Fruit fly (Drosophila melanogaster) whole organism, embryonic: ENCODE data around the gene PlexA.

Experiments used
- Abd-B ChIP-seq: fragments of 200-800 bp; sonication (Bioruptor generic); optimal IDR thresholded peaks from 2 replicates; lab custom pipeline; 2018; ENCODE audit warnings: missing biosample characterization, mild to moderate bottlenecking, missing genetic modification characterization, moderate library complexity
- BtbVII ChIP-seq: fragments of 200-800 bp; sonication (Bioruptor generic); optimal IDR thresholded peaks from 3 replicates; lab custom pipeline; 2017; ENCODE audit warnings: missing biosample characterization, mild to moderate bottlenecking, missing genetic modification characterization
- CG11093 ChIP-seq: fragments of 200-800 bp; sonication (Bioruptor generic); IDR thresholded peaks from 3 replicates; pipeline ENCODE4 v1.3.6; 2022; ENCODE audit warnings: missing biosample characterization, missing genetic modification characterization
- CG12071 ChIP-seq: fragments of 200-800 bp; sonication (Bioruptor generic); optimal IDR thresholded peaks from 3 replicates; lab custom pipeline; 2018; ENCODE audit warnings: missing biosample characterization, mild to moderate bottlenecking, missing genetic modification characterization
- CG12391 ChIP-seq: fragments of 200-800 bp; sonication (Bioruptor generic); optimal IDR thresholded peaks from 3 replicates; lab custom pipeline; 2018; ENCODE audit warnings: missing biosample characterization, mild to moderate bottlenecking, missing genetic modification characterization, moderate library complexity
- CG12659 ChIP-seq: fragments of 200-800 bp; sonication (Bioruptor generic); optimal IDR thresholded peaks from 3 replicates; lab custom pipeline; 2017; ENCODE audit warnings: mild to moderate bottlenecking, missing biosample characterization, missing genetic modification reagents, missing genetic modification characterization
- CG12942 ChIP-seq: fragments of 200-800 bp; sonication (Bioruptor generic); optimal IDR thresholded peaks from 3 replicates; lab custom pipeline; 2016; ENCODE audit warnings: missing biosample characterization, missing genetic modification characterization
- CG14710 ChIP-seq: fragments of 200-800 bp; sonication (Bioruptor generic); optimal IDR thresholded peaks from 3 replicates; lab custom pipeline; 2019; ENCODE audit warnings: missing biosample characterization, mild to moderate bottlenecking, missing genetic modification characterization, moderate library complexity
- CG16779 ChIP-seq: fragments of 200-800 bp; sonication (Bioruptor generic); IDR thresholded peaks from 2 replicates; pipeline ENCODE4 v1.3.6; 2022; ENCODE audit warnings: missing biosample characterization, missing genetic modification characterization
- CG2199 ChIP-seq: fragments of 200-800 bp; sonication (Bioruptor generic); IDR thresholded peaks from 3 replicates; pipeline ENCODE4 v1.3.6; 2022; ENCODE audit warnings: missing biosample characterization, missing genetic modification characterization
- CG32767 ChIP-seq: fragments of 200-800 bp; sonication (Bioruptor generic); IDR thresholded peaks from 2 replicates; pipeline ENCODE4 v1.3.6; 2022; ENCODE audit warnings: missing biosample characterization, missing genetic modification characterization
- CG4424 ChIP-seq: fragments of 200-800 bp; sonication (Bioruptor generic); optimal IDR thresholded peaks from 3 replicates; lab custom pipeline; 2016; ENCODE audit warnings: missing biosample characterization, missing genetic modification characterization
- CG7357 ChIP-seq: fragments of 200-800 bp; sonication (Bioruptor generic); IDR thresholded peaks from 3 replicates; pipeline ENCODE4 v1.3.6; 2022; ENCODE audit warnings: missing biosample characterization, missing genetic modification characterization
- CG8281 ChIP-seq: fragments of 200-800 bp; sonication (Bioruptor generic); optimal IDR thresholded peaks from 2 replicates; lab custom pipeline; 2018; ENCODE audit warnings: missing biosample characterization, mild to moderate bottlenecking, missing genetic modification characterization, moderate library complexity
- CG8359 ChIP-seq: fragments of 200-800 bp; sonication (Bioruptor generic); optimal IDR thresholded peaks from 2 replicates; lab custom pipeline; 2017; ENCODE audit warnings: missing biosample characterization, mild to moderate bottlenecking, missing genetic modification characterization, borderline replicate concordance
- CG9437 ChIP-seq: fragments of 200-800 bp; sonication (Bioruptor generic); optimal IDR thresholded peaks from 2 replicates; lab custom pipeline; 2018; ENCODE audit warnings: missing biosample characterization, mild to moderate bottlenecking, missing genetic modification characterization
- Dll ChIP-seq: fragments of 200-800 bp; sonication (Bioruptor generic); IDR thresholded peaks from 4 replicates; pipeline ENCODE4 v1.3.6; 2022; ENCODE audit warnings: missing biosample characterization, missing genetic modification characterization; ENCODE audit not compliant: partially characterized antibody
- Doc3 ChIP-seq: fragments of 200-800 bp; sonication (Bioruptor generic); IDR thresholded peaks from 3 replicates; pipeline ENCODE4 v1.3.6; 2022; ENCODE audit warnings: missing biosample characterization, missing genetic modification characterization; ENCODE audit not compliant: partially characterized antibody
- HLHmδ ChIP-seq: fragments of 200-800 bp; sonication (Bioruptor generic); optimal IDR thresholded peaks from 2 replicates; lab custom pipeline; 2018; ENCODE audit warnings: missing biosample characterization, mild to moderate bottlenecking, missing genetic modification characterization, moderate library complexity
- MESR4 ChIP-seq: fragments of 200-800 bp; sonication (Bioruptor generic); optimal IDR thresholded peaks from 2 replicates; lab custom pipeline; 2018; ENCODE audit warnings: missing biosample characterization, mild to moderate bottlenecking, missing genetic modification characterization, moderate library complexity
- Mad ChIP-seq: fragments of 200-800 bp; sonication (Bioruptor generic); optimal IDR thresholded peaks from 2 replicates; lab custom pipeline; 2016; ENCODE audit warnings: missing biosample characterization, missing genetic modification characterization
- Med ChIP-seq: fragments of 200-800 bp; sonication (Bioruptor generic); peaks from one replicate; lab custom pipeline; 2016; ENCODE audit warnings: missing biosample characterization, missing genetic modification characterization, mild to moderate bottlenecking, inconsistent platforms, moderate library complexity
- Meics ChIP-seq: fragments of 200-800 bp; sonication (Bioruptor generic); optimal IDR thresholded peaks from 2 replicates; lab custom pipeline; 2017; ENCODE audit warnings: missing biosample characterization, mild to moderate bottlenecking, missing genetic modification characterization
- Sox102F ChIP-seq: fragments of 200-800 bp; sonication (Bioruptor generic); optimal IDR thresholded peaks from 2 replicates; lab custom pipeline; 2018; ENCODE audit warnings: missing biosample characterization, mild to moderate bottlenecking, missing genetic modification characterization, moderate library complexity
- Stat92E ChIP-seq, 3 experiments: fragments of >200 bp in 2 of 3; fragments of 200-800 bp in 1 of 3; sonication (Bioruptor generic) in 1 of 3; optimal IDR thresholded peaks; 2 replicates each; lab custom pipeline; 2017 to 2019; ENCODE audit warnings: missing biosample characterization in 3 of 3, missing genetic modification characterization in 3 of 3, mild to moderate bottlenecking in 1 of 3, moderate library complexity in 1 of 3
- Trl ChIP-seq, 3 experiments: fragments of >200 bp in 2 of 3; fragments of 200-800 bp in 1 of 3; sonication (Bioruptor generic) in 1 of 3; optimal IDR thresholded peaks; 2 replicates in 1 of 3; 3 replicates in 2 of 3; lab custom pipeline; 2016 to 2017; ENCODE audit warnings: missing biosample characterization in 1 of 3, missing genetic modification characterization in 1 of 3
- Xbp1 ChIP-seq: fragments of 200-800 bp; sonication (Bioruptor generic); optimal IDR thresholded peaks from 3 replicates; lab custom pipeline; 2016; ENCODE audit warnings: missing biosample characterization, mild to moderate bottlenecking, missing genetic modification characterization
- Xrp1 ChIP-seq: fragments of 200-800 bp; sonication (Bioruptor generic); IDR thresholded peaks from 2 replicates; pipeline ENCODE4 v1.3.6; 2022; ENCODE audit warnings: missing biosample characterization, missing genetic modification characterization
- bab2 ChIP-seq: fragments of 200-800 bp; sonication (Bioruptor generic); optimal IDR thresholded peaks from 2 replicates; lab custom pipeline; 2016; ENCODE audit warnings: missing biosample characterization, missing genetic modification characterization
- cg ChIP-seq: fragments of 200-800 bp; sonication (Bioruptor generic); optimal IDR thresholded peaks from 3 replicates; lab custom pipeline; 2019; ENCODE audit warnings: missing biosample characterization, mild to moderate bottlenecking, missing genetic modification characterization, moderate library complexity
- chm ChIP-seq: fragments of 200-800 bp; sonication (Bioruptor generic); IDR thresholded peaks from 2 replicates; pipeline ENCODE4 v1.3.6; 2022; ENCODE audit warnings: missing biosample characterization, missing genetic modification characterization
- croc ChIP-seq: fragments of 200-800 bp; sonication (Bioruptor generic); conservative IDR thresholded peaks from 3 replicates; pipeline ENCODE4 v1.3.6; 2022; ENCODE audit warnings: missing biosample characterization, missing genetic modification characterization
- ems ChIP-seq: fragments of 200-800 bp; sonication (Bioruptor generic); optimal IDR thresholded peaks from 3 replicates; lab custom pipeline; 2016; ENCODE audit warnings: missing biosample characterization, missing genetic modification characterization
- esg ChIP-seq: fragments of 200-800 bp; sonication (Bioruptor generic); conservative IDR thresholded peaks from 2 replicates; pipeline ENCODE4 v1.3.6; 2022; ENCODE audit warnings: missing biosample characterization, missing genetic modification characterization
- eve ChIP-seq, 2 experiments: fragments of >200 bp; optimal IDR thresholded peaks; 2 replicates each; lab custom pipeline; 2017; ENCODE audit warnings: missing biosample characterization in 2 of 2, missing genetic modification characterization in 2 of 2
- gfzf ChIP-seq: fragments of 200-800 bp; sonication (Bioruptor generic); optimal IDR thresholded peaks from 2 replicates; lab custom pipeline; 2016; ENCODE audit warnings: missing biosample characterization, mild to moderate bottlenecking, missing genetic modification characterization, moderate library complexity
- ham ChIP-seq: fragments of 200-800 bp; sonication (Bioruptor generic); IDR thresholded peaks from 2 replicates; pipeline ENCODE4 v1.3.6; 2022; ENCODE audit warnings: missing biosample characterization, missing genetic modification characterization
- ken ChIP-seq: fragments of 200-800 bp; sonication (Bioruptor generic); IDR thresholded peaks from 3 replicates; pipeline ENCODE4 v1.3.6; 2022; ENCODE audit warnings: missing biosample characterization, missing genetic modification characterization
- nmo ChIP-seq: fragments of 200-800 bp; sonication (Bioruptor generic); optimal IDR thresholded peaks from 2 replicates; lab custom pipeline; 2018; ENCODE audit warnings: missing biosample characterization, mild to moderate bottlenecking, missing genetic modification characterization, moderate library complexity
- otp ChIP-seq: fragments of 200-800 bp; sonication (Bioruptor generic); IDR thresholded peaks from 3 replicates; pipeline ENCODE4, ENCODE4 v1.3.6; 2022; ENCODE audit warnings: missing biosample characterization, missing genetic modification characterization
- sens ChIP-seq: fragments of 200-800 bp; sonication (Bioruptor generic); peaks from one replicate; lab custom pipeline; 2016; ENCODE audit warnings: missing biosample characterization, missing genetic modification characterization
- seq ChIP-seq: fragments of 200-800 bp; sonication (Bioruptor generic); IDR thresholded peaks from 2 replicates; pipeline ENCODE4 v1.3.6; 2022; ENCODE audit warnings: missing biosample characterization, missing genetic modification characterization
- slbo ChIP-seq: fragments of 200-800 bp; sonication (Bioruptor generic); IDR thresholded peaks from 2 replicates; pipeline ENCODE4 v1.3.6; 2022; ENCODE audit warnings: missing biosample characterization, missing genetic modification characterization
- sug ChIP-seq: fragments of 200-800 bp; optimal IDR thresholded peaks from 2 replicates; lab custom pipeline; 2019; ENCODE audit warnings: missing biosample characterization, mild to moderate bottlenecking, missing genetic modification characterization, moderate library complexity
- tll ChIP-seq, 2 experiments: fragments of 200-800 bp in 1 of 2; fragments of >200 bp in 1 of 2; sonication (Bioruptor generic) in 1 of 2; optimal IDR thresholded peaks; 2 replicates each; lab custom pipeline; 2017 to 2019; ENCODE audit warnings: missing biosample characterization in 2 of 2, missing genetic modification characterization in 2 of 2, mild to moderate bottlenecking in 1 of 2, moderate library complexity in 1 of 2
- tna ChIP-seq: fragments of 200-800 bp; sonication (Bioruptor generic); IDR thresholded peaks from 2 replicates; pipeline ENCODE4 v1.3.6; 2022; ENCODE audit warnings: missing biosample characterization, missing genetic modification characterization; ENCODE audit not compliant: partially characterized antibody
- vfl ChIP-seq: fragments of 200-800 bp; sonication (Bioruptor generic); optimal IDR thresholded peaks from 2 replicates; lab custom pipeline; 2016; ENCODE audit warnings: missing biosample characterization, missing genetic modification characterization
- yki ChIP-seq: fragments of >200 bp; optimal IDR thresholded peaks from 3 replicates; lab custom pipeline; 2018

The PlexA gene

DNA sequence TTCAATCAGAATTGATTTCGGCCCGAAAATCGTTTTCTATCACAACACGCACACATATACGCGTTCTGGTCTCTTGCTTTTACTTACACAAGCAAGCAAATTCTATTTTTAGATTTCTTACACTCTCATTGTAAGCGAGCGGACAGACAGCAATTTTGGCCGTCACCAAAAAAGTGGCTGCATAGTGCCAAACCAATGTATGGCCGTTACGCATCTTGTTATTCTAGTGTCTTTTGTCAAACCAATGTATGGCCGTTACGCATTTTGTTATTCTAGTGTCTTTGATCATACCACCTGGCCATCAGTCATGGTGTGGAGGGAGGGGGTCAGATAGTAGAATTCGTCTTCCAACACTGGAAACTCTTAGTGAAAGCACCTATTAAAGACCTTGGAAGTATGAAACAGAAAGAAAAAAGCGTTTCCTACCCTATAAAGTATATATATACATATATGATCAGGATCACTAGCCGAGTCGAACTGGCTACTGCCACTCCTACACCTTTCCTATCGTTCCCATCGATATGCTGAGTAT, 65.8 kb downstream of the PlexA start (continued):
- TF ChIP-seq Dll (GFP tag; lab: Robert Waterston, UW) (no peak), CG12942 (GFP tag; lab: Kevin White, UChicago) (no peak), CG8359 (GFP tag; lab: Kevin White, UChicago) (no peak), seq (GFP tag; lab: Robert Waterston, UW) (no peak), CG11093 (GFP tag; lab: Robert Waterston, UW) (no peak), esg (GFP tag; lab: Robert Waterston, UW) (no peak), CG4424 (GFP tag; lab: Kevin White, UChicago) (no peak), Mad (GFP tag; lab: Kevin White, UChicago) (no peak), nmo (GFP tag; lab: Kevin White, UChicago) (no peak), gfzf (no peak), CG16779 (GFP tag; lab: Robert Waterston, UW) (no peak), CG7357 (no peak), chm (GFP tag; lab: Robert Waterston, UW) (no peak), Meics (GFP tag; lab: Kevin White, UChicago) (no peak), MESR4 (GFP tag; lab: Kevin White, UChicago) (peak; percentile 20), tna (GFP tag; lab: Robert Waterston, UW) (no peak), otp (GFP tag; lab: Robert Waterston, UW) (no peak), Doc3 (GFP tag; lab: Robert Waterston, UW) (no peak), ham (GFP tag; lab: Robert Waterston, UW) (no peak), CG14710 (tag; lab: Kevin White, UChicago) (no peak), ken (GFP tag; lab: Robert Waterston, UW) (no peak), CG12071 (GFP tag; lab: Kevin White, UChicago) (no peak), BtbVII (no peak), Xbp1 (GFP tag; lab: Kevin White, UChicago) (no peak), Abd-B (no peak), croc (no peak), Sox102F (GFP tag; lab: Kevin White, UChicago) (no peak)

- TF ChIP-seq slbo (GFP tag; lab: Robert Waterston, UW) (0 out of 2 replicates have a peak, but pooled peaks have one; percentile 4), MESR4 (GFP tag; lab: Kevin White, UChicago) (peak; percentile 95), yki (lab: Kevin White, UChicago) (peak; percentile 52), tll (GFP tag; optimal IDR thresholded peaks at IDR 0.05; lab: Kevin White, UChicago) (no peak), eve (GFP tag; optimal IDR thresholded peaks at IDR 0.05; lab: Kevin White, UChicago) (peak in 1 of 2 experiments; percentile 16), CG9437 (GFP tag; lab: Kevin White, UChicago) (peak; percentile 10), sug (tag; lab: Kevin White, UChicago) (peak; percentile 18), vfl (GFP tag; lab: Kevin White, UChicago) (no peak), ems (GFP tag; lab: Kevin White, UChicago) (peak; percentile 29), HLHmδ (GFP tag; lab: Kevin White, UChicago) (peak; percentile 32), CG12659 (peak; percentile 44), Stat92E (GFP tag; optimal IDR thresholded peaks at IDR 0.05; lab: Kevin White, UChicago) (peak in 1 of 3 experiments; percentile 42), Xrp1 (0 out of 2 replicates have a peak, but pooled peaks have one; percentile 11), CG2199 (GFP tag; lab: Robert Waterston, UW) (peak; percentile 81; the same call in 2 of the 3 replicates), Trl (optimal IDR thresholded peaks at IDR 0.05; lab: Kevin White, UChicago) (peak; percentile 78 to 83), Trl (GFP tag; optimal IDR thresholded peaks at IDR 0.05; lab: Kevin White, UChicago) (no peak), CG12391 (tag; lab: Kevin White, UChicago) (no peak), bab2 (GFP tag; lab: Kevin White, UChicago) (no peak), cg (GFP tag; lab: Kevin White, UChicago) (peak; percentile 83), Med (GFP tag; lab: Kevin White, UChicago) (peak; percentile 60), CG32767 (no peak), CG8281 (peak; percentile 48), sens (peak; percentile 74)
- TF ChIP-seq, all 482 proteins: peak for 17
Measured at dm6 chr4:959921-960536, 66.9 kb downstream of the PlexA start.
